Worm (Caenorhabditis elegans) whole organism, L2 larva: ENCODE measurements around the gene M6.4.

Experiments used
- C34F6.9 ChIP-seq: fragments of 150-350 bp; optimal IDR thresholded peaks from 2 replicates; lab custom pipeline; 2014; ENCODE audit warnings: missing biosample characterization, missing genetic modification characterization
- F13H6.1 ChIP-seq: sonication (generic microtip); optimal IDR thresholded peaks from 2 replicates; lab custom pipeline; 2016; ENCODE audit warnings: missing genetic modification characterization, missing compliant biosample characterization
- R02D3.7 ChIP-seq: fragments of 150-350 bp; optimal IDR thresholded peaks from 2 replicates; lab custom pipeline; 2014; ENCODE audit warnings: missing biosample characterization, missing genetic modification characterization
- Y55F3AM.14 ChIP-seq: fragments of 200-800 bp; sonication (Bioruptor generic); optimal IDR thresholded peaks from 2 replicates; lab custom pipeline; 2018; ENCODE audit warnings: mild to moderate bottlenecking, missing genetic modification characterization, missing compliant biosample characterization
- ZK546.5 ChIP-seq: sonication (generic microtip); optimal IDR thresholded peaks from 2 replicates; lab custom pipeline; 2017; ENCODE audit warnings: missing biosample characterization, missing genetic modification characterization
- alr-1 ChIP-seq: fragments of 150-350 bp; optimal IDR thresholded peaks from 2 replicates; lab custom pipeline; 2014; ENCODE audit warnings: missing biosample characterization, missing genetic modification characterization
- aly-2 ChIP-seq: fragments of 150-350 bp; optimal IDR thresholded peaks from 2 replicates; lab custom pipeline; 2014; ENCODE audit warnings: missing biosample characterization, missing genetic modification characterization
- ceh-16 ChIP-seq: fragments of 150-350 bp; optimal IDR thresholded peaks from 2 replicates; lab custom pipeline; 2014; ENCODE audit warnings: missing biosample characterization, missing genetic modification characterization
- egl-27 ChIP-seq: sonication (generic microtip); optimal IDR thresholded peaks from 3 replicates; lab custom pipeline; 2017; ENCODE audit warnings: missing biosample characterization, missing genetic modification reagents, missing genetic modification characterization
- fos-1 ChIP-seq: fragments of 150-350 bp; optimal IDR thresholded peaks from 2 replicates; lab custom pipeline; 2014; ENCODE audit warnings: missing biosample characterization, missing genetic modification characterization
- gmeb-1 ChIP-seq: fragments of 150-350 bp; optimal IDR thresholded peaks from 2 replicates; lab custom pipeline; 2014; ENCODE audit warnings: missing biosample characterization, missing genetic modification characterization
- lin-11 ChIP-seq: fragments of 150-350 bp; sonication (generic microtip); optimal IDR thresholded peaks from 2 replicates; lab custom pipeline; 2014; ENCODE audit warnings: missing biosample characterization, missing genetic modification characterization, inconsistent platforms, mixed read lengths
- lsy-2 ChIP-seq, 2 experiments: fragments of 150-350 bp in 1 of 2; sonication (generic microtip) in 1 of 2; optimal IDR thresholded peaks; 2 replicates each; lab custom pipeline; 2014 to 2017; ENCODE audit warnings: missing biosample characterization in 2 of 2, missing genetic modification characterization in 2 of 2
- mbf-1 ChIP-seq: sonication (generic microtip); optimal IDR thresholded peaks from 2 replicates; lab custom pipeline; 2017; ENCODE audit warnings: missing biosample characterization, missing genetic modification characterization
- mdl-1 ChIP-seq, 2 experiments: fragments of 150-350 bp in 1 of 2; sonication (generic microtip) in 1 of 2; optimal IDR thresholded peaks; 2 replicates each; lab custom pipeline; 2017; ENCODE audit warnings: missing biosample characterization in 2 of 2, missing genetic modification characterization in 2 of 2
- nhr-10 ChIP-seq: sonication (generic microtip); optimal IDR thresholded peaks from 2 replicates; lab custom pipeline; 2017; ENCODE audit warnings: missing biosample characterization, missing genetic modification characterization
- nhr-12 ChIP-seq: fragments of 150-350 bp; optimal IDR thresholded peaks from 2 replicates; lab custom pipeline; 2014; ENCODE audit warnings: missing biosample characterization, missing genetic modification characterization
- nhr-129 ChIP-seq: fragments of 150-350 bp; optimal IDR thresholded peaks from 2 replicates; lab custom pipeline; 2014; ENCODE audit warnings: missing biosample characterization, missing genetic modification characterization
- nhr-23 ChIP-seq: fragments of 150-350 bp; optimal IDR thresholded peaks from 2 replicates; lab custom pipeline; 2014; ENCODE audit warnings: missing biosample characterization, missing genetic modification reagents, missing genetic modification characterization
- nhr-237 ChIP-seq: fragments of 150-350 bp; optimal IDR thresholded peaks from 2 replicates; lab custom pipeline; 2014; ENCODE audit warnings: missing biosample characterization, missing genetic modification characterization
- nhr-25 ChIP-seq: fragments of 150-350 bp; sonication (generic microtip); optimal IDR thresholded peaks from 3 replicates; lab custom pipeline; 2014; ENCODE audit warnings: missing biosample characterization, missing genetic modification characterization
- nhr-6 ChIP-seq: fragments of 150-350 bp; optimal IDR thresholded peaks from 2 replicates; lab custom pipeline; 2014; ENCODE audit warnings: missing biosample characterization, missing genetic modification characterization
- peb-1 ChIP-seq: fragments of 150-350 bp; optimal IDR thresholded peaks from 2 replicates; lab custom pipeline; 2014; ENCODE audit warnings: missing biosample characterization, missing genetic modification characterization
- skn-1 ChIP-seq: sonication (generic microtip); optimal IDR thresholded peaks from 2 replicates; lab custom pipeline; 2017; ENCODE audit warnings: missing biosample characterization, missing genetic modification characterization
- sma-3 ChIP-seq: sonication (generic microtip); optimal IDR thresholded peaks from 2 replicates; lab custom pipeline; 2016; ENCODE audit warnings: missing genetic modification reagents, missing genetic modification characterization, missing compliant biosample characterization
- sma-9 ChIP-seq, 2 experiments: fragments of 150-350 bp in 1 of 2; sonication (generic microtip) in 1 of 2; optimal IDR thresholded peaks; 2 replicates each; lab custom pipeline; 2014 to 2016; ENCODE audit warnings: missing genetic modification characterization in 2 of 2, mild to moderate bottlenecking in 1 of 2, missing biosample characterization in 1 of 2, missing compliant biosample characterization in 1 of 2, missing genetic modification reagents in 1 of 2, moderate library complexity in 1 of 2
- snpc-4 ChIP-seq: fragments of 150-350 bp; optimal IDR thresholded peaks from 2 replicates; lab custom pipeline; 2014; ENCODE audit warnings: missing biosample characterization, missing genetic modification characterization
- unc-39 ChIP-seq: fragments of 150-350 bp; optimal IDR thresholded peaks from 2 replicates; lab custom pipeline; 2014; ENCODE audit warnings: missing biosample characterization, missing genetic modification characterization
- unc-55 ChIP-seq: fragments of 150-350 bp; sonication (generic microtip); optimal IDR thresholded peaks from 3 replicates; lab custom pipeline; 2014; ENCODE audit warnings: missing biosample characterization, missing genetic modification reagents, missing genetic modification characterization
- unc-62 ChIP-seq: fragments of 150-350 bp; optimal IDR thresholded peaks from 2 replicates; lab custom pipeline; 2014; ENCODE audit warnings: missing biosample characterization, missing genetic modification reagents, missing genetic modification characterization
- ztf-1 ChIP-seq: fragments of 200-800 bp; sonication (Bioruptor generic); conservative IDR thresholded peaks from 2 replicates; pipeline ENCODE4 v1.3.6; 2022; ENCODE audit warnings: missing genetic modification characterization, missing compliant biosample characterization
- ztf-4 ChIP-seq: fragments of 150-350 bp; optimal IDR thresholded peaks from 2 replicates; lab custom pipeline; 2014; ENCODE audit warnings: missing biosample characterization, missing genetic modification characterization

M6.4 gene

ce11 chrX:621688-622087, 7.3 kb upstream of the M6.4 start:
- TF ChIP-seq nhr-237, result no peak
- TF ChIP-seq snpc-4 (tag; lab: Kevin White, UChicago), result no peak
- no peak for TF ChIP-seq mbf-1 (tag; lab: Kevin White, UChicago)
- TF ChIP-seq, all 48 proteins: peak for 0

ce11 chrX:636893-637292, 7.9 kb downstream of the M6.4 start, which contains the start of gene pha-2:
Gene pha-2 (minus strand): TSS chrX:636993.
- TF ChIP-seq lsy-2 (tag; optimal IDR thresholded peaks at IDR 0.05; lab: Kevin White, UChicago) (no peak), snpc-4 (tag; lab: Kevin White, UChicago) (no peak), peb-1 (tag; lab: Kevin White, UChicago) (no peak), nhr-25 (tag; lab: Kevin White, UChicago) (no peak), mdl-1 (tag; optimal IDR thresholded peaks at IDR 0.05; lab: Kevin White, UChicago) (no peak), R02D3.7 (tag; lab: Kevin White, UChicago) (no peak), nhr-10 (no peak), gmeb-1 (tag; lab: Kevin White, UChicago) (no peak)

- TF ChIP-seq nhr-25 (tag; lab: Kevin White, UChicago) (no peak), fos-1 (tag; lab: Kevin White, UChicago) (peak; percentile 28)
These were observed 8.6 kb downstream of the M6.4 start for ce11 chrX:637588-637987.

ce11 chrX:641440-641839, 12.5 kb downstream of the M6.4 start, which contains the start of gene M6.11:
Gene M6.11 (minus strand): TSS chrX:641540.
- TF ChIP-seq ztf-1 (no peak), nhr-25 (tag; lab: Kevin White, UChicago) (no peak), nhr-129 (tag; lab: Kevin White, UChicago) (no peak), unc-62 (GFP tag; lab: Kevin White, UChicago) (no peak), lin-11 (no peak), sma-9 (GFP tag; optimal IDR thresholded peaks at IDR 0.05; lab: Kevin White, UChicago) (no peak), sma-9 (tag; optimal IDR thresholded peaks at IDR 0.05; lab: Kevin White, UChicago) (no peak), skn-1 (tag; lab: Kevin White, UChicago) (no peak), ceh-16 (tag; lab: Kevin White, UChicago) (no peak), mdl-1 (tag; optimal IDR thresholded peaks at IDR 0.05; lab: Kevin White, UChicago) (no peak), nhr-12 (tag; lab: Kevin White, UChicago) (no peak), C34F6.9 (tag; lab: Kevin White, UChicago) (no peak), R02D3.7 (tag; lab: Kevin White, UChicago) (no peak)

ce11 chrX:642817-643216, 13.8 kb downstream of the M6.4 start:
- TF ChIP-seq sma-9 (GFP tag; optimal IDR thresholded peaks at IDR 0.05; lab: Kevin White, UChicago), result no peak
- no peak for TF ChIP-seq sma-9 (tag; optimal IDR thresholded peaks at IDR 0.05; lab: Kevin White, UChicago)
- TF ChIP-seq nhr-10, result no peak
- no peak for TF ChIP-seq alr-1 (tag; lab: Kevin White, UChicago)
- no peak for TF ChIP-seq nhr-129 (tag; lab: Kevin White, UChicago)
- TF ChIP-seq ztf-4 (tag; lab: Kevin White, UChicago), result no peak
- TF ChIP-seq ZK546.5 (tag; lab: Kevin White, UChicago), result no peak
- no peak for TF ChIP-seq lsy-2 (tag; optimal IDR thresholded peaks at IDR 0.05; lab: Kevin White, UChicago)

- TF ChIP-seq aly-2 (tag; lab: Kevin White, UChicago), result no peak
- TF ChIP-seq nhr-6 (tag; lab: Kevin White, UChicago), result no peak
- TF ChIP-seq lin-11, result no peak
- TF ChIP-seq F13H6.1 (tag; lab: Kevin White, UChicago), result peak; percentile 2
- peak; percentile 36 for TF ChIP-seq gmeb-1 (tag; lab: Kevin White, UChicago)
- no peak for TF ChIP-seq unc-55 (GFP tag; lab: Kevin White, UChicago)
- no peak for TF ChIP-seq unc-39
- TF ChIP-seq sma-9 (GFP tag; optimal IDR thresholded peaks at IDR 0.05; lab: Kevin White, UChicago), result no peak
- TF ChIP-seq sma-9 (tag; optimal IDR thresholded peaks at IDR 0.05; lab: Kevin White, UChicago), result no peak
- TF ChIP-seq ztf-1, result no peak
- no peak for TF ChIP-seq nhr-23 (tag; lab: Kevin White, UChicago)
- TF ChIP-seq sma-3, result no peak
- no peak for TF ChIP-seq egl-27
- TF ChIP-seq Y55F3AM.14, result no peak
- TF ChIP-seq fos-1 (tag; lab: Kevin White, UChicago), result peak; percentile 75
- no peak for TF ChIP-seq snpc-4 (tag; lab: Kevin White, UChicago)
- TF ChIP-seq peb-1 (tag; lab: Kevin White, UChicago), result no peak
- TF ChIP-seq nhr-237, result no peak
These were observed 16.6 kb downstream of the M6.4 start for ce11 chrX:645589-645988.
